Comparison of ENCODE assay signal across 8 worm cellular contexts in genomic region chrIII:11935032-11935947, ce11.
TF ChIP-seq lines count a peak whose summit lies in the region.

No protein-coding gene starts in this region.

TF ChIP-seq in whole organism, L1 larva, 84 proteins besides CTCF, POLR2A, EP300 and RAD21 (continues in another document):
- TF ChIP-seq lin-13 (GFP tag; optimal IDR thresholded peaks at IDR 0.05; lab: Kevin White, UChicago) (no peak), mep-1 (tag; optimal IDR thresholded peaks at IDR 0.05; lab: Kevin White, UChicago) (peak; percentile 1), efl-3 (GFP tag; optimal IDR thresholded peaks at IDR 0.05; lab: Kevin White, UChicago) (no peak), nhr-84 (tag; optimal IDR thresholded peaks at IDR 0.05; lab: Kevin White, UChicago) (no peak), C34B4.2 (tag; optimal IDR thresholded peaks at IDR 0.05; lab: Kevin White, UChicago) (no peak), vab-15 (tag; optimal IDR thresholded peaks at IDR 0.05; lab: Kevin White, UChicago) (no peak), efl-1 (optimal IDR thresholded peaks at IDR 0.05; lab: Kevin White, UChicago) (no peak), efl-1 (GFP tag; optimal IDR thresholded peaks at IDR 0.05 in 1 of 2; lab: Kevin White, UChicago) (no peak), nhr-11 (tag; optimal IDR thresholded peaks at IDR 0.05; lab: Kevin White, UChicago) (no peak), snu-23 (GFP tag; optimal IDR thresholded peaks at IDR 0.05; lab: Kevin White, UChicago) (peak; percentile 12), elt-2 (tag; optimal IDR thresholded peaks at IDR 0.05; lab: Kevin White, UChicago) (no peak), pax-3 (tag; optimal IDR thresholded peaks at IDR 0.05; lab: Kevin White, UChicago) (peak; percentile 49)

TF ChIP-seq in whole organism, L2 larva, 48 proteins besides CTCF, POLR2A, EP300 and RAD21 (continues in another document):
- TF ChIP-seq mbf-1 (tag; optimal IDR thresholded peaks at IDR 0.05; lab: Kevin White, UChicago) (no peak), nhr-23 (tag; optimal IDR thresholded peaks at IDR 0.05; lab: Kevin White, UChicago) (no peak), ceh-16 (tag; optimal IDR thresholded peaks at IDR 0.05; lab: Kevin White, UChicago) (no peak), ztf-1 (GFP tag; conservative IDR thresholded peaks at IDR 0.05; lab: Robert Waterston, UW) (no peak), lsy-2 (tag; optimal IDR thresholded peaks at IDR 0.05; lab: Kevin White, UChicago) (peak in 1 of 2 experiments; percentile 9), sem-4 (tag; optimal IDR thresholded peaks at IDR 0.05; lab: Kevin White, UChicago) (peak; percentile 30), unc-39 (tag; optimal IDR thresholded peaks at IDR 0.05; lab: Kevin White, UChicago) (no peak), C34F6.9 (tag; optimal IDR thresholded peaks at IDR 0.05; lab: Kevin White, UChicago) (peak; percentile 14), F13H6.1 (tag; optimal IDR thresholded peaks at IDR 0.05; lab: Kevin White, UChicago) (peak; percentile 7), nhr-21 (tag; optimal IDR thresholded peaks at IDR 0.05; lab: Kevin White, UChicago) (peak; percentile 8), ama-1 (optimal IDR thresholded peaks at IDR 0.05; lab: Kevin White, UChicago) (no peak), blmp-1 (tag; optimal IDR thresholded peaks at IDR 0.05; lab: Kevin White, UChicago; ENCODE audit: insufficient read depth) (no peak)

TF ChIP-seq in whole organism, L3 larva, 47 proteins besides CTCF, POLR2A, EP300 and RAD21:
- TF ChIP-seq ceh-9 (tag; optimal IDR thresholded peaks at IDR 0.05; lab: Kevin White, UChicago): no peak
- TF ChIP-seq nfya-1 (tag; optimal IDR thresholded peaks at IDR 0.05; lab: Kevin White, UChicago; ENCODE audit: insufficient read depth): peak; percentile 99
- TF ChIP-seq lin-15B (tag; optimal IDR thresholded peaks at IDR 0.05; lab: Kevin White, UChicago): peak; percentile 47

TF ChIP-seq in whole organism, L4 larva, 104 proteins besides CTCF, POLR2A, EP300 and RAD21 (continues in another document):
- TF ChIP-seq daf-8 (GFP tag; IDR thresholded peaks at IDR 0.05; lab: Robert Waterston, UW) (no peak), ZK546.5 (tag; optimal IDR thresholded peaks at IDR 0.05; lab: Kevin White, UChicago) (no peak), ZK337.2 (GFP tag; IDR thresholded peaks at IDR 0.05; lab: Robert Waterston, UW) (no peak), nhr-25 (tag; optimal IDR thresholded peaks at IDR 0.05; lab: Kevin White, UChicago; ENCODE audit: borderline replicate concordance, insufficient read depth) (no peak), ceh-44 (GFP tag; IDR thresholded peaks at IDR 0.05; lab: Robert Waterston, UW) (no peak), duxl-1 (tag; optimal IDR thresholded peaks at IDR 0.05; lab: Kevin White, UChicago; ENCODE audit: poor library complexity) (no peak), mxl-2 (GFP tag; conservative IDR thresholded peaks at IDR 0.05; lab: Robert Waterston, UW) (no peak), zip-2 (tag; optimal IDR thresholded peaks at IDR 0.05; lab: Kevin White, UChicago) (no peak), ama-1 (optimal IDR thresholded peaks at IDR 0.05; lab: Kevin White, UChicago) (no peak), dmd-8 (GFP tag; IDR thresholded peaks at IDR 0.05; lab: Robert Waterston, UW) (0 out of 2 replicates have a peak, but pooled peaks have one; percentile 11), unc-62 (GFP tag; optimal IDR thresholded peaks at IDR 0.05 in 1 of 2; lab: Kevin White, UChicago) (peak in 1 of 2 experiments; percentile 96), unc-62 (tag; optimal IDR thresholded peaks at IDR 0.05; lab: Kevin White, UChicago) (no peak), sdz-12 (GFP tag; optimal IDR thresholded peaks at IDR 0.05; lab: Kevin White, UChicago) (no peak)

TF ChIP-seq in whole organism, early embryonic, 17 proteins besides CTCF, POLR2A, EP300 and RAD21:
- TF ChIP-seq tbx-11 (GFP tag; IDR thresholded peaks at IDR 0.05; lab: Robert Waterston, UW) (no peak), aly-1 (tag; optimal IDR thresholded peaks at IDR 0.05; lab: Kevin White, UChicago) (peak; percentile 12)

TF ChIP-seq in whole organism, late embryonic, 69 proteins besides CTCF, POLR2A, EP300 and RAD21 (continues in another document):
- TF ChIP-seq ceh-2 (tag; optimal IDR thresholded peaks at IDR 0.05; lab: Kevin White, UChicago) (no peak), nhr-11 (tag; optimal IDR thresholded peaks at IDR 0.05; lab: Kevin White, UChicago) (no peak), fkh-10 (GFP tag; optimal IDR thresholded peaks at IDR 0.05; lab: Kevin White, UChicago) (no peak), madf-2 (tag; optimal IDR thresholded peaks at IDR 0.05; lab: Kevin White, UChicago) (no peak), nfya-1 (tag; optimal IDR thresholded peaks at IDR 0.05; lab: Kevin White, UChicago) (peak; percentile 99), elt-2 (tag; optimal IDR thresholded peaks at IDR 0.05; lab: Kevin White, UChicago) (peak; percentile 3), ets-4 (tag; optimal IDR thresholded peaks at IDR 0.05; lab: Kevin White, UChicago) (no peak), hlh-13 (GFP tag; optimal IDR thresholded peaks at IDR 0.05; lab: Kevin White, UChicago) (no peak), sox-4 (tag; optimal IDR thresholded peaks at IDR 0.05; lab: Kevin White, UChicago) (peak; percentile 12), C08G9.2 (tag; optimal IDR thresholded peaks at IDR 0.05; lab: Kevin White, UChicago) (no peak), npax-4 (tag; optimal IDR thresholded peaks at IDR 0.05; lab: Kevin White, UChicago) (no peak), unc-86 (tag; optimal IDR thresholded peaks at IDR 0.05; lab: Kevin White, UChicago) (no peak), T23F11.4 (GFP tag; optimal IDR thresholded peaks at IDR 0.05; lab: Kevin White, UChicago) (no peak), ceh-34 (tag; optimal IDR thresholded peaks at IDR 0.05; lab: Kevin White, UChicago) (no peak), hlh-8 (tag; optimal IDR thresholded peaks at IDR 0.05; lab: Kevin White, UChicago) (no peak), ceh-45 (GFP tag; IDR thresholded peaks at IDR 0.05; lab: Robert Waterston, UW) (no peak), ceh-18 (tag; optimal IDR thresholded peaks at IDR 0.05; lab: Kevin White, UChicago) (peak; percentile 43), unc-42 (tag; optimal IDR thresholded peaks at IDR 0.05; lab: Kevin White, UChicago) (peak; percentile 57), ceh-14 (tag; optimal IDR thresholded peaks at IDR 0.05; lab: Kevin White, UChicago) (peak; percentile 78)

TF ChIP-seq in whole organism, mixed stage, embryonic, 35 proteins besides CTCF, POLR2A, EP300 and RAD21:
- TF ChIP-seq lsy-2 (tag; optimal IDR thresholded peaks at IDR 0.05; lab: Kevin White, UChicago) (no peak), ces-1 (GFP tag; optimal IDR thresholded peaks at IDR 0.05; lab: Kevin White, UChicago) (peak; percentile 14), hlh-1 (tag; optimal IDR thresholded peaks at IDR 0.05; lab: Kevin White, UChicago) (peak; percentile 99), unc-62 (GFP tag; optimal IDR thresholded peaks at IDR 0.05; lab: Kevin White, UChicago) (peak; percentile 85), mep-1 (tag; optimal IDR thresholded peaks at IDR 0.05; lab: Kevin White, UChicago) (no peak)

TF ChIP-seq in whole organism, young adult, 124 proteins besides CTCF, POLR2A, EP300 and RAD21:
- TF ChIP-seq T07F8.4 (tag; optimal IDR thresholded peaks at IDR 0.05; lab: Kevin White, UChicago) (no peak), nfyb-1 (GFP tag; IDR thresholded peaks at IDR 0.05; lab: Robert Waterston, UW) (peak; percentile 83), sea-2 (GFP tag; IDR thresholded peaks at IDR 0.05; lab: Robert Waterston, UW) (no peak)
